Worm (Caenorhabditis elegans) whole organism, L4 larva: ENCODE results near the gene M03A1.3.
A peak's percentile ranks its signal among the peaks of the same experiment; 100 is the strongest.

Source experiments
- R02D3.7 ChIP-seq: fragments of 150-350 bp; sonication (generic microtip); optimal IDR thresholded peaks from 3 replicates; lab custom pipeline; 2014; ENCODE audit warnings: missing biosample characterization, missing genetic modification characterization
- Y105C5A.15 ChIP-seq: fragments of 200-800 bp; sonication (Bioruptor generic); IDR thresholded peaks from 2 replicates; pipeline ENCODE4 v1.3.6; 2022; ENCODE audit warnings: missing genetic modification characterization, missing compliant biosample characterization
- Y75B8A.6 ChIP-seq: fragments of 200-800 bp; sonication (Bioruptor generic); IDR thresholded peaks from 2 replicates; pipeline ENCODE4 v1.3.6; 2022; ENCODE audit warnings: missing genetic modification reagents, missing genetic modification characterization, missing compliant biosample characterization
- ZK546.5 ChIP-seq, 2 experiments: sonication (generic microtip); optimal IDR thresholded peaks; 2 replicates each; lab custom pipeline; 2017; ENCODE audit warnings: missing biosample characterization in 2 of 2, missing genetic modification characterization in 2 of 2
- aha-1 ChIP-seq: fragments of 150-350 bp; peaks from one replicate; lab custom pipeline; 2014; ENCODE audit warnings: missing biosample characterization, missing genetic modification characterization
- attf-4 ChIP-seq: sonication (generic microtip); optimal IDR thresholded peaks from 3 replicates; lab custom pipeline; 2017; ENCODE audit warnings: missing biosample characterization, missing genetic modification characterization
- ceh-20 ChIP-seq: fragments of 200-800 bp; sonication (Bioruptor generic); IDR thresholded peaks from 2 replicates; pipeline ENCODE4 v1.3.6; 2022; ENCODE audit warnings: missing genetic modification reagents, missing genetic modification characterization, missing compliant biosample characterization
- ceh-28 ChIP-seq: fragments of 150-350 bp; optimal IDR thresholded peaks from 2 replicates; lab custom pipeline; 2014; ENCODE audit warnings: missing biosample characterization, missing genetic modification reagents, missing genetic modification characterization
- cey-2 ChIP-seq: sonication (generic microtip); optimal IDR thresholded peaks from 3 replicates; lab custom pipeline; 2017; ENCODE audit warnings: missing genetic modification characterization, mild to moderate bottlenecking, missing compliant biosample characterization, antibody characterized with exemption, borderline replicate concordance; ENCODE audit not compliant: insufficient read depth
- ctbp-1 ChIP-seq: fragments of 200-800 bp; sonication (Bioruptor generic); IDR thresholded peaks from 2 replicates; pipeline ENCODE4 v1.3.6; 2022; ENCODE audit warnings: missing genetic modification reagents, missing genetic modification characterization, missing compliant biosample characterization
- daf-16 ChIP-seq, 3 experiments: sonication (generic microtip); optimal IDR thresholded peaks; 2 replicates each; lab custom pipeline; 2016 to 2017; ENCODE audit warnings: missing genetic modification characterization in 3 of 3, missing genetic modification reagents in 3 of 3, mild to moderate bottlenecking in 2 of 3, missing compliant biosample characterization in 2 of 3, missing biosample characterization in 1 of 3, moderate library complexity in 1 of 3
- dmd-6 ChIP-seq: fragments of 200-800 bp; sonication (Bioruptor generic); IDR thresholded peaks from 2 replicates; pipeline ENCODE4 v1.3.6; 2022; ENCODE audit warnings: missing genetic modification reagents, missing genetic modification characterization, missing compliant biosample characterization
- dpl-1 ChIP-seq: fragments of 150-350 bp; optimal IDR thresholded peaks from 2 replicates; lab custom pipeline; 2014; ENCODE audit warnings: missing biosample characterization, missing genetic modification reagents, missing genetic modification characterization
- dve-1 ChIP-seq: sonication (generic microtip); optimal IDR thresholded peaks from 2 replicates; lab custom pipeline; 2017; ENCODE audit warnings: antibody characterized with exemption, mild to moderate bottlenecking, missing genetic modification characterization, missing compliant biosample characterization; ENCODE audit not compliant: insufficient read depth
- egl-27 ChIP-seq: sonication (generic microtip); optimal IDR thresholded peaks from 3 replicates; lab custom pipeline; 2017; ENCODE audit warnings: missing biosample characterization, missing genetic modification reagents, missing genetic modification characterization
- fkh-10 ChIP-seq: fragments of 150-350 bp; optimal IDR thresholded peaks from 2 replicates; lab custom pipeline; 2014; ENCODE audit warnings: missing biosample characterization, missing genetic modification reagents, missing genetic modification characterization
- fos-1 ChIP-seq: fragments of 150-350 bp; optimal IDR thresholded peaks from 2 replicates; lab custom pipeline; 2014; ENCODE audit warnings: missing biosample characterization, missing genetic modification characterization
- hlh-11 ChIP-seq: fragments of 200-800 bp; sonication (Bioruptor generic); optimal IDR thresholded peaks from 2 replicates; lab custom pipeline; 2018; ENCODE audit warnings: mild to moderate bottlenecking, missing genetic modification characterization, missing compliant biosample characterization
- hlh-30 ChIP-seq: sonication (generic microtip); optimal IDR thresholded peaks from 2 replicates; lab custom pipeline; 2017; ENCODE audit warnings: antibody characterized with exemption, mild to moderate bottlenecking, missing genetic modification characterization, missing compliant biosample characterization; ENCODE audit not compliant: insufficient read depth
- lin-1 ChIP-seq: fragments of 200-800 bp; sonication (Bioruptor generic); IDR thresholded peaks from 2 replicates; pipeline ENCODE4 v1.3.6; 2022; ENCODE audit warnings: missing genetic modification reagents, missing genetic modification characterization, missing compliant biosample characterization
- lin-29 ChIP-seq: fragments of 200-800 bp; sonication (Bioruptor generic); IDR thresholded peaks from 2 replicates; pipeline ENCODE4 v1.3.6; 2022; ENCODE audit warnings: missing genetic modification reagents, missing genetic modification characterization, missing compliant biosample characterization
- lin-38 ChIP-seq: fragments of 200-800 bp; sonication (Bioruptor generic); IDR thresholded peaks from 2 replicates; pipeline ENCODE4 v1.3.6; 2022; ENCODE audit warnings: missing genetic modification reagents, missing genetic modification characterization, missing compliant biosample characterization
- lir-3 ChIP-seq: sonication (generic microtip); optimal IDR thresholded peaks from 2 replicates; lab custom pipeline; 2016; ENCODE audit warnings: mild to moderate bottlenecking, missing genetic modification characterization, missing compliant biosample characterization
- madf-9 ChIP-seq: fragments of 200-800 bp; sonication (Bioruptor generic); conservative IDR thresholded peaks from 2 replicates; pipeline ENCODE4 v1.3.6; 2022; ENCODE audit warnings: missing genetic modification reagents, missing genetic modification characterization, missing compliant biosample characterization
- mep-1 ChIP-seq: fragments of 150-350 bp; sonication (generic microtip); optimal IDR thresholded peaks from 3 replicates; lab custom pipeline; 2014; ENCODE audit warnings: missing biosample characterization, missing genetic modification characterization
- mxl-3 ChIP-seq: fragments of 200-800 bp; sonication (Bioruptor generic); optimal IDR thresholded peaks from 2 replicates; lab custom pipeline; 2018; ENCODE audit warnings: mild to moderate bottlenecking, missing genetic modification characterization, missing compliant biosample characterization
- nhr-102 ChIP-seq: sonication (generic microtip); optimal IDR thresholded peaks from 2 replicates; lab custom pipeline; 2016; ENCODE audit warnings: mild to moderate bottlenecking, missing genetic modification characterization, moderate library complexity, missing compliant biosample characterization
- nhr-11 ChIP-seq: fragments of 150-350 bp; optimal IDR thresholded peaks from 2 replicates; lab custom pipeline; 2014; ENCODE audit warnings: missing biosample characterization, missing genetic modification characterization
- nhr-25 ChIP-seq: sonication (generic microtip); optimal IDR thresholded peaks from 2 replicates; lab custom pipeline; 2017; ENCODE audit warnings: missing genetic modification characterization, mild to moderate bottlenecking, missing compliant biosample characterization, antibody characterized with exemption, moderate library complexity, borderline replicate concordance; ENCODE audit not compliant: insufficient read depth
- nhr-28 ChIP-seq: fragments of 150-350 bp; optimal IDR thresholded peaks from 2 replicates; lab custom pipeline; 2014; ENCODE audit warnings: missing biosample characterization, missing genetic modification characterization
- nhr-41 ChIP-seq: fragments of 200-800 bp; sonication (Bioruptor generic); IDR thresholded peaks from 2 replicates; pipeline ENCODE4 v1.3.6; 2022; ENCODE audit warnings: missing genetic modification reagents, missing genetic modification characterization, missing compliant biosample characterization
- nhr-48 ChIP-seq: sonication (generic microtip); optimal IDR thresholded peaks from 2 replicates; lab custom pipeline; 2016; ENCODE audit warnings: mild to moderate bottlenecking, missing genetic modification characterization, missing compliant biosample characterization
- nhr-76 ChIP-seq: fragments of 150-350 bp; optimal IDR thresholded peaks from 2 replicates; lab custom pipeline; 2014; ENCODE audit warnings: missing biosample characterization, missing genetic modification characterization
- pha-4 ChIP-seq, 2 experiments: fragments of 150-350 bp in 1 of 2; fragments of 200-800 bp in 1 of 2; sonication (Bioruptor generic) in 1 of 2; IDR thresholded peaks in 1 of 2; optimal IDR thresholded peaks in 1 of 2; 2 replicates each; pipeline versions ENCODE4 v1.3.6 to Lab custom; 2014 to 2022; ENCODE audit warnings: missing genetic modification characterization in 2 of 2, missing genetic modification reagents in 2 of 2, missing biosample characterization in 1 of 2, missing compliant biosample characterization in 1 of 2
- php-3 ChIP-seq: fragments of 200-800 bp; sonication (Bioruptor generic); IDR thresholded peaks from 2 replicates; pipeline ENCODE4 v1.3.6; 2022; ENCODE audit warnings: missing genetic modification reagents, missing genetic modification characterization, missing compliant biosample characterization
- pqm-1 ChIP-seq: sonication (generic microtip); optimal IDR thresholded peaks from 2 replicates; lab custom pipeline; 2017; ENCODE audit warnings: missing biosample characterization, missing genetic modification characterization
- saeg-2 ChIP-seq: fragments of 200-800 bp; sonication (Bioruptor generic); IDR thresholded peaks from 2 replicates; pipeline ENCODE4 v1.3.6; 2022; ENCODE audit warnings: missing genetic modification reagents, missing genetic modification characterization, missing compliant biosample characterization
- unc-62 ChIP-seq, 3 experiments: fragments of 150-350 bp in 1 of 3; sonication (generic microtip); optimal IDR thresholded peaks in 2 of 3; peaks in 1 of 3; 1 replicate in 1 of 3; 2 replicates in 2 of 3; lab custom pipeline; 2014 to 2017; ENCODE audit warnings: missing biosample characterization in 3 of 3, missing genetic modification characterization in 3 of 3, missing genetic modification reagents in 3 of 3, missing genotype in 1 of 3
- zag-1 ChIP-seq: fragments of 150-350 bp; optimal IDR thresholded peaks from 2 replicates; lab custom pipeline; 2014; ENCODE audit warnings: missing biosample characterization, missing genetic modification characterization
- zfp-3 ChIP-seq: fragments of 200-800 bp; sonication (Bioruptor generic); conservative IDR thresholded peaks from 2 replicates; pipeline ENCODE4 v1.3.6; 2022; ENCODE audit warnings: missing genetic modification reagents, missing genetic modification characterization, missing compliant biosample characterization
- ztf-7 ChIP-seq: fragments of 150-350 bp; optimal IDR thresholded peaks from 2 replicates; lab custom pipeline; 2014; ENCODE audit warnings: missing biosample characterization, missing genetic modification characterization

Gene M03A1.3

DNA sequence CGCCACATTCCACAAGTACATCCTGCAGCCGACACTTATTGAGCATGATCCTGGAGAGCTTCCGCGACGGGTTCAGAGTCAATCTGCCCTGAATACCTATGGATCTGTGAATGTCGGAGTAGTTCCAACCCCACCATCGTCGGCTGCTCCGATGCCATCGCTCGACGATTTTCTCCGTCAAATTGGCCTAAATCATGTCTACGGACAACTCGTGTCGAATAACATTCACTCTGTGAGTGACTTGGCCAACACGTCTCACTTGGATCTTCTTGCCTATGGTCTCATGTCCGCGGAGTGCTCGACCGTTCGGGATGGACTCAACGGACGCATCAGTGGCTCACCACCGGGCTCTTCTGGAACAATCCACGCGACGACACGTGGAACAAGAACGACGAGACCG, 32.5 kb downstream of the M03A1.3 start:
- TF ChIP-seq zfp-3 (GFP tag; lab: Robert Waterston, UW) (no peak), aha-1 (tag; lab: Kevin White, UChicago) (peak; percentile 97), nhr-76 (tag; lab: Kevin White, UChicago) (no peak), Y105C5A.15 (GFP tag; lab: Robert Waterston, UW) (no peak)

DNA sequence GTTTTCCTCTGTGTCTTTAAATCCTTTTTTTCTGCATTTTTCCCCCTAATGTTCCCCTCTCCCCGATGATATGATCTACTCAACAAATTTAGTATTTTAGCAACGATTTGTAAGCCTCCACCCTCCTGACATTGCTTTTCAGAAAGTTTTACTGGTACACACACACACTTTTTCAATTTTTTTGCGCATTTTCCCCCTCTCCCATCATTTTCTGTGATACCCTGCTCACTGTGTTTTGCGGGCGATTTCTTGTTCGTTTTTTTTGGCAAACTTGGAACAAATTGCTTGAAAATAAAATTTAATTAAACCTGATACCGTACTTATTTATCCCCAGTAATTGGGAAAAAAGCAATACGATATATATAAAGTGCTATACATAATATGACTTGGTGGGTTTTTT, 33.1 kb downstream of the M03A1.3 start:
- TF ChIP-seq pha-4 (GFP tag; IDR thresholded peaks at IDR 0.05; lab: Robert Waterston, UW) (peak; percentile 43; the same call in 1 of the 2 replicates), pha-4 (tag; optimal IDR thresholded peaks at IDR 0.05; lab: Kevin White, UChicago) (no peak), nhr-25 (tag; lab: Kevin White, UChicago) (no peak), lin-38 (GFP tag; lab: Robert Waterston, UW) (peak; percentile 12; the same call in 1 of the 2 replicates), ceh-20 (GFP tag; lab: Robert Waterston, UW) (0 out of 2 replicates have a peak, but pooled peaks have one; percentile 12)

DNA sequence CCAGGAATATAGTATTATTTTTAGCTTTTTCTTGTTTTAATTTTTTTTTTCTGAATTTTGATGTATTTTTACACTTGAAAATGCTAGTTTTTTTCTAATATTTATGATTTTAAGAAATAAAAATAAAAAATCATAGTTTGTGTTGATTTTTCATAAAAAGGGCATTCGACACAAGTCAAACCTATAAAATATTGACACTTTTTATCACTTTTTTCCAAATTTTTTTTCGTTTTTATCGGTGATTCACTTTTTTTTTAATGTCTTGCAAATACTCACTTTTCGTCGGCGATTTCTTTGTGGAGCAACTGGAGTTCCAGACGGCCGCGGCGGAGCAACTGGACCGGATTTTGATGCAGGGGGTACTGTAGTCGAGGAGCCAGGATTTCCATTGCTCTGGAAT, 39.9 kb downstream of the M03A1.3 start:
- no peak for TF ChIP-seq attf-4 (tag; lab: Kevin White, UChicago)
- TF ChIP-seq dmd-6 (GFP tag; lab: Robert Waterston, UW) = peak; percentile 26; the same call in 1 of the 2 replicates
- peak; percentile 3 for TF ChIP-seq hlh-11 (tag; lab: Kevin White, UChicago)
- TF ChIP-seq daf-16 (GFP tag; optimal IDR thresholded peaks at IDR 0.05; lab: Kevin White, UChicago) = no peak
- peak; percentile 24 for TF ChIP-seq daf-16 (tag; optimal IDR thresholded peaks at IDR 0.05; lab: Kevin White, UChicago)
- TF ChIP-seq lin-29 (GFP tag; lab: Robert Waterston, UW) = no peak
- peak; percentile 18 for TF ChIP-seq pqm-1 (tag; lab: Kevin White, UChicago)
- peak; percentile 70 for TF ChIP-seq php-3 (GFP tag; lab: Robert Waterston, UW)
- peak; percentile 57 for TF ChIP-seq nhr-28 (tag; lab: Kevin White, UChicago)

DNA sequence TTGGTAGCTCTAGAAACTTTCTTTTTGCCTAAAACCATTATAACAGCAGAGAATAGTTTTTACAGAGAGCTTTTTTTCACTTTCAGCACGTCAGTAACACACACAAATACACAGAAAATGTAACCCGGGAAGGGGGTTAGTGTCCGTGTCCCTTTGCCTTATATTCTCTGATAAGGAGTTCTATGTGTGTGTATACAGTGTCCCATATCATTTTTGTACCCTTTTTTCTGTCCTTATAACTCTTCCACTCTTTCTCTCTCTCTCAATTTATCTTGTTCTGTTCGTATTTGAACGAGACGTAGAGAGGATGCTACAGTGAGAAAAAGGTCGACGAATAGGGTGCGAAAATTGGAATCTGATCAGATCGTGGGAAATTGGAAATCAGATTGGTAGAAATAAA, 41.2 kb downstream of the M03A1.3 start:
- TF ChIP-seq pha-4 (GFP tag; IDR thresholded peaks at IDR 0.05; lab: Robert Waterston, UW) (no peak), pha-4 (tag; optimal IDR thresholded peaks at IDR 0.05; lab: Kevin White, UChicago) (no peak), nhr-48 (tag; lab: Kevin White, UChicago) (no peak), mxl-3 (GFP tag; lab: Kevin White, UChicago) (no peak), fos-1 (tag; lab: Kevin White, UChicago) (no peak), unc-62 (GFP tag; optimal IDR thresholded peaks at IDR 0.05 in 1 of 2; lab: Kevin White, UChicago) (no peak), unc-62 (tag; optimal IDR thresholded peaks at IDR 0.05; lab: Kevin White, UChicago) (no peak), dve-1 (peak; percentile 30), pqm-1 (tag; lab: Kevin White, UChicago) (peak; percentile 93), cey-2 (peak; percentile 14), Y75B8A.6 (no peak), madf-9 (no peak), R02D3.7 (tag; lab: Kevin White, UChicago) (no peak), lin-1 (GFP tag; lab: Robert Waterston, UW) (0 out of 2 replicates have a peak, but pooled peaks have one; percentile 10), saeg-2 (GFP tag; lab: Robert Waterston, UW) (no peak), php-3 (GFP tag; lab: Robert Waterston, UW) (0 out of 2 replicates have a peak, but pooled peaks have one; percentile 24), zag-1 (no peak), nhr-41 (GFP tag; lab: Robert Waterston, UW) (peak; percentile 50; the same call in 1 of the 2 replicates), fkh-10 (GFP tag; lab: Kevin White, UChicago) (no peak), mep-1 (tag; lab: Kevin White, UChicago) (no peak), hlh-11 (tag; lab: Kevin White, UChicago) (peak; percentile 54), ZK546.5 (tag; optimal IDR thresholded peaks at IDR 0.05; lab: Kevin White, UChicago) (no peak), lir-3 (no peak), ceh-28 (tag; lab: Kevin White, UChicago) (no peak), daf-16 (GFP tag; optimal IDR thresholded peaks at IDR 0.05; lab: Kevin White, UChicago) (no peak), daf-16 (tag; optimal IDR thresholded peaks at IDR 0.05; lab: Kevin White, UChicago) (peak; percentile 76), ztf-7 (tag; lab: Kevin White, UChicago) (no peak), nhr-25 (tag; lab: Kevin White, UChicago) (no peak), hlh-30 (tag; lab: Kevin White, UChicago) (no peak), egl-27 (tag; lab: Kevin White, UChicago) (no peak), nhr-102 (no peak), dpl-1 (GFP tag; lab: Kevin White, UChicago) (no peak), nhr-28 (tag; lab: Kevin White, UChicago) (peak; percentile 91), ceh-20 (GFP tag; lab: Robert Waterston, UW) (no peak), nhr-11 (no peak), ctbp-1 (no peak)
